Worm (Caenorhabditis elegans): ENCODE data around the gene C02F4.4.

DNA sequence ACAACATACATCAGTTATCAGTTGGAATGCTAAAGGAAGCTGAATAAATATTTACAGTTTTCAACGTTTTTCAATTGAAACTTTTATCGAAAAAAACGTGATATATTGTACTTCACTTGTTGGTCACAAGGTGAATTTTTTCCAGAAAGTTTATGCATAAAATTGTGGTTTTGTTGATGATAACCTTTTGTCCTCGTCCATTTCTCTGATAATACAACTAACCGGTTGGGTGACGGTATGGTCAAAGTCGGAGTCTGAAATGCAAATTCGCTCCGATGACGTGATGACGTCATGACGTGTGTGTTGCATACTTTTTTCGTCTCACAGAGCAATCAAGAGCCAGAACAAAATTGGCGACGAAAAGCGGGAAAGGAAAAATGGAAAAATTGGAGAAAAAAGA lies 3.6 kb downstream of the C02F4.4 start:
- no peak for TF ChIP-seq unc-120 (tag; optimal IDR thresholded peaks at IDR 0.05; ENCODE audit: poor library complexity, severe bottlenecking)
- TF ChIP-seq ceh-39 (tag; optimal IDR thresholded peaks at IDR 0.05), result no peak
- TF ChIP-seq lin-13 (tag; optimal IDR thresholded peaks at IDR 0.05), result no peak
- TF ChIP-seq unc-39 (tag; optimal IDR thresholded peaks at IDR 0.05), result no peak
- no peak for TF ChIP-seq snpc-4 (tag; optimal IDR thresholded peaks at IDR 0.05)
- TF ChIP-seq pha-4 (tag; optimal IDR thresholded peaks at IDR 0.05), result no peak
- TF ChIP-seq blmp-1 (tag; optimal IDR thresholded peaks at IDR 0.05), result no peak
- no peak for TF ChIP-seq ztf-11 (tag; optimal IDR thresholded peaks at IDR 0.05)
- no peak for TF ChIP-seq nhr-28 (tag; optimal IDR thresholded peaks at IDR 0.05)

All from whole organism, mixed stage, embryonic.